Fruit fly (Drosophila melanogaster) whole organism, prepupa: ENCODE results near the gene CG11629.

Experiments
- CG10631 ChIP-seq: fragments of 200-800 bp; sonication (Bioruptor generic); optimal IDR thresholded peaks from 2 replicates; lab custom pipeline; 2016; ENCODE audit warnings: missing biosample characterization, missing genetic modification characterization
- CG10669 ChIP-seq: fragments of 200-800 bp; sonication (Bioruptor generic); optimal IDR thresholded peaks from 3 replicates; lab custom pipeline; 2018; ENCODE audit warnings: missing biosample characterization, mild to moderate bottlenecking, missing genetic modification characterization, moderate library complexity
- CG11294 ChIP-seq: fragments of 200-800 bp; sonication (Bioruptor generic); IDR thresholded peaks from 2 replicates; pipeline ENCODE4 v1.3.6; 2022; ENCODE audit warnings: missing biosample characterization, missing genetic modification characterization
- CG11762 ChIP-seq: fragments of 200-800 bp; sonication (Bioruptor generic); optimal IDR thresholded peaks from 3 replicates; lab custom pipeline; 2016; ENCODE audit warnings: missing biosample characterization, missing genetic modification characterization; ENCODE audit not compliant: insufficient read depth
- CG11902 ChIP-seq: fragments of 200-800 bp; sonication (Bioruptor generic); optimal IDR thresholded peaks from 3 replicates; lab custom pipeline; 2016; ENCODE audit warnings: missing biosample characterization, missing genetic modification characterization
- CG15336 ChIP-seq: fragments of 200-800 bp; sonication (Bioruptor generic); IDR thresholded peaks from 2 replicates; pipeline ENCODE4 v1.3.6; 2022; ENCODE audit warnings: missing biosample characterization, missing genetic modification characterization
- CG3032 ChIP-seq: fragments of 200-800 bp; optimal IDR thresholded peaks from 2 replicates; lab custom pipeline; 2019; ENCODE audit warnings: missing biosample characterization, mild to moderate bottlenecking, missing genetic modification characterization, moderate library complexity
- CG31627 ChIP-seq: fragments of 200-800 bp; sonication (Bioruptor generic); optimal IDR thresholded peaks from 3 replicates; lab custom pipeline; 2016; ENCODE audit warnings: missing biosample characterization, missing genetic modification characterization
- CG32006 ChIP-seq: fragments of 200-800 bp; sonication (Bioruptor generic); optimal IDR thresholded peaks from 3 replicates; lab custom pipeline; 2017; ENCODE audit warnings: missing biosample characterization, mild to moderate bottlenecking, missing genetic modification characterization
- CG34406 ChIP-seq: fragments of 200-800 bp; sonication (Bioruptor generic); optimal IDR thresholded peaks from 3 replicates; lab custom pipeline; 2016; ENCODE audit warnings: missing biosample characterization, missing genetic modification characterization
- CG3919 ChIP-seq: fragments of 200-800 bp; sonication (Bioruptor generic); optimal IDR thresholded peaks from 3 replicates; lab custom pipeline; 2016; ENCODE audit warnings: missing biosample characterization, missing genetic modification characterization
- CG6163 ChIP-seq: fragments of 200-800 bp; sonication (Bioruptor generic); IDR thresholded peaks from 3 replicates; pipeline ENCODE4 v1.3.6; 2022; ENCODE audit warnings: missing biosample characterization, missing genetic modification characterization
- CG6792 ChIP-seq: fragments of 200-800 bp; sonication (Bioruptor generic); optimal IDR thresholded peaks from 3 replicates; lab custom pipeline; 2016; ENCODE audit warnings: missing biosample characterization, missing genetic modification characterization
- CG6808 ChIP-seq: fragments of 200-800 bp; sonication (Bioruptor generic); optimal IDR thresholded peaks from 3 replicates; lab custom pipeline; 2017; ENCODE audit warnings: missing biosample characterization, missing genetic modification characterization, mild to moderate bottlenecking, moderate library complexity, missing genetic modification reagents
- CG6854 ChIP-seq: fragments of 200-800 bp; sonication (Bioruptor generic); optimal IDR thresholded peaks from 2 replicates; lab custom pipeline; 2017; ENCODE audit warnings: missing biosample characterization, mild to moderate bottlenecking, missing genetic modification characterization
- CG7368 ChIP-seq: fragments of 200-800 bp; sonication (Bioruptor generic); optimal IDR thresholded peaks from 3 replicates; lab custom pipeline; 2016; ENCODE audit warnings: missing biosample characterization, missing genetic modification characterization
- CG8119 ChIP-seq: fragments of 200-800 bp; sonication (Bioruptor generic); IDR thresholded peaks from 3 replicates; pipeline ENCODE4 v1.3.6; 2022; ENCODE audit warnings: missing biosample characterization, missing genetic modification characterization
- CG8319 ChIP-seq: fragments of 200-800 bp; sonication (Bioruptor generic); optimal IDR thresholded peaks from 3 replicates; lab custom pipeline; 2016; ENCODE audit warnings: missing biosample characterization, missing genetic modification characterization
- CG8632 ChIP-seq: fragments of 200-800 bp; sonication (Bioruptor generic); optimal IDR thresholded peaks from 3 replicates; lab custom pipeline; 2016; ENCODE audit warnings: missing biosample characterization, missing genetic modification characterization
- CG9139 ChIP-seq: fragments of 200-800 bp; sonication (Bioruptor generic); optimal IDR thresholded peaks from 3 replicates; lab custom pipeline; 2017; ENCODE audit warnings: missing biosample characterization, mild to moderate bottlenecking, missing genetic modification characterization
- Eip75B ChIP-seq: fragments of 200-800 bp; sonication (Bioruptor generic); optimal IDR thresholded peaks from 3 replicates; lab custom pipeline; 2016; ENCODE audit warnings: missing biosample characterization, missing genetic modification characterization
- Eip78C ChIP-seq: fragments of 200-800 bp; sonication (Bioruptor generic); peaks from one replicate; lab custom pipeline; 2016; ENCODE audit warnings: missing biosample characterization, missing genetic modification characterization
- Eip93F ChIP-seq: fragments of 200-800 bp; sonication (Bioruptor generic); optimal IDR thresholded peaks from 2 replicates; lab custom pipeline; 2016; ENCODE audit warnings: missing biosample characterization, mild to moderate bottlenecking, missing genetic modification characterization
- Ets21C ChIP-seq: fragments of 200-800 bp; sonication (Bioruptor generic); optimal IDR thresholded peaks from 3 replicates; lab custom pipeline; 2016; ENCODE audit warnings: missing biosample characterization, missing genetic modification characterization
- Ets96B ChIP-seq: fragments of 200-800 bp; optimal IDR thresholded peaks from 2 replicates; lab custom pipeline; 2019; ENCODE audit warnings: missing biosample characterization, mild to moderate bottlenecking, missing genetic modification characterization, moderate library complexity
- Gug ChIP-seq: fragments of 200-800 bp; sonication (Bioruptor generic); IDR thresholded peaks from 2 replicates; pipeline ENCODE4 v1.3.6; 2022; ENCODE audit warnings: missing biosample characterization, missing genetic modification characterization
- Hr38 ChIP-seq: sonication (Bioruptor generic); optimal IDR thresholded peaks from 2 replicates; lab custom pipeline; 2016; ENCODE audit warnings: missing biosample characterization, missing genetic modification characterization
- Hr39 ChIP-seq: fragments of 200-800 bp; sonication (Bioruptor generic); optimal IDR thresholded peaks from 2 replicates; lab custom pipeline; 2016; ENCODE audit warnings: missing biosample characterization, missing genetic modification characterization
- Hr4 ChIP-seq: fragments of 200-800 bp; sonication (Bioruptor generic); optimal IDR thresholded peaks from 3 replicates; lab custom pipeline; 2016; ENCODE audit warnings: missing biosample characterization, missing genetic modification characterization
- Lpt ChIP-seq: fragments of 200-800 bp; sonication (Bioruptor generic); optimal IDR thresholded peaks from 3 replicates; lab custom pipeline; 2016; ENCODE audit warnings: missing biosample characterization, missing genetic modification characterization
- Met ChIP-seq: fragments of 200-800 bp; sonication (Bioruptor generic); optimal IDR thresholded peaks from 3 replicates; lab custom pipeline; 2016; ENCODE audit warnings: missing biosample characterization, missing genetic modification characterization
- OdsH ChIP-seq: fragments of 200-800 bp; sonication (Bioruptor generic); optimal IDR thresholded peaks from 3 replicates; lab custom pipeline; 2016; ENCODE audit warnings: missing biosample characterization, missing genetic modification characterization
- Sox15 ChIP-seq: fragments of 200-800 bp; sonication (Bioruptor generic); optimal IDR thresholded peaks from 3 replicates; lab custom pipeline; 2016; ENCODE audit warnings: missing biosample characterization, missing genetic modification characterization
- achi ChIP-seq: fragments of 200-800 bp; sonication (Bioruptor generic); optimal IDR thresholded peaks from 3 replicates; lab custom pipeline; 2016; ENCODE audit warnings: missing biosample characterization, missing genetic modification characterization
- acj6 ChIP-seq: fragments of 200-800 bp; sonication (Bioruptor generic); optimal IDR thresholded peaks from 3 replicates; lab custom pipeline; 2016; ENCODE audit warnings: missing biosample characterization, missing genetic modification characterization
- cyc ChIP-seq: fragments of 200-800 bp; sonication (Bioruptor generic); optimal IDR thresholded peaks from 3 replicates; lab custom pipeline; 2016; ENCODE audit warnings: missing biosample characterization, missing genetic modification characterization
- dac ChIP-seq: fragments of 200-800 bp; sonication (Bioruptor generic); optimal IDR thresholded peaks from 2 replicates; lab custom pipeline; 2017; ENCODE audit warnings: missing biosample characterization, mild to moderate bottlenecking, missing genetic modification characterization
- dsx ChIP-seq: fragments of 200-800 bp; optimal IDR thresholded peaks from 3 replicates; lab custom pipeline; 2019; ENCODE audit warnings: missing biosample characterization, mild to moderate bottlenecking, missing genetic modification characterization, moderate library complexity; ENCODE audit not compliant: poor library complexity, severe bottlenecking
- eg ChIP-seq: fragments of 200-800 bp; sonication (Bioruptor generic); IDR thresholded peaks from 3 replicates; pipeline ENCODE4 v1.3.6; 2022; ENCODE audit warnings: missing biosample characterization, missing genetic modification characterization
- esn ChIP-seq: fragments of 200-800 bp; sonication (Bioruptor generic); optimal IDR thresholded peaks from 2 replicates; lab custom pipeline; 2016; ENCODE audit warnings: missing biosample characterization, mild to moderate bottlenecking, missing genetic modification characterization, moderate library complexity
- fd85E ChIP-seq: fragments of 200-800 bp; sonication (Bioruptor generic); optimal IDR thresholded peaks from 3 replicates; lab custom pipeline; 2016; ENCODE audit warnings: missing biosample characterization, missing genetic modification characterization
- fkh ChIP-seq: fragments of 200-800 bp; sonication (Bioruptor generic); optimal IDR thresholded peaks from 3 replicates; lab custom pipeline; 2017; ENCODE audit warnings: missing biosample characterization, mild to moderate bottlenecking, missing genetic modification characterization, moderate library complexity
- net ChIP-seq: fragments of 200-800 bp; sonication (Bioruptor generic); optimal IDR thresholded peaks from 3 replicates; lab custom pipeline; 2016; ENCODE audit warnings: missing biosample characterization, missing genetic modification characterization
- pdm3 ChIP-seq: fragments of 200-800 bp; sonication (Bioruptor generic); optimal IDR thresholded peaks from 3 replicates; lab custom pipeline; 2016; ENCODE audit warnings: missing biosample characterization, missing genetic modification characterization
- salr ChIP-seq, 2 experiments: fragments of 200-800 bp; sonication (Bioruptor generic); optimal IDR thresholded peaks; 3 replicates each; lab custom pipeline; 2016 to 2018; ENCODE audit warnings: missing biosample characterization in 2 of 2, missing genetic modification characterization in 2 of 2, mild to moderate bottlenecking in 1 of 2
- ss ChIP-seq, 2 experiments: fragments of 200-800 bp; sonication (Bioruptor generic); optimal IDR thresholded peaks; 2 replicates in 1 of 2; 3 replicates in 1 of 2; lab custom pipeline; 2017 to 2018; ENCODE audit warnings: mild to moderate bottlenecking in 2 of 2, missing biosample characterization in 2 of 2, missing genetic modification characterization in 2 of 2, moderate library complexity in 1 of 2
- vri ChIP-seq: fragments of 200-800 bp; sonication (Bioruptor generic); optimal IDR thresholded peaks from 3 replicates; lab custom pipeline; 2016; ENCODE audit warnings: missing biosample characterization, mild to moderate bottlenecking, missing genetic modification characterization

Gene CG11629

DNA sequence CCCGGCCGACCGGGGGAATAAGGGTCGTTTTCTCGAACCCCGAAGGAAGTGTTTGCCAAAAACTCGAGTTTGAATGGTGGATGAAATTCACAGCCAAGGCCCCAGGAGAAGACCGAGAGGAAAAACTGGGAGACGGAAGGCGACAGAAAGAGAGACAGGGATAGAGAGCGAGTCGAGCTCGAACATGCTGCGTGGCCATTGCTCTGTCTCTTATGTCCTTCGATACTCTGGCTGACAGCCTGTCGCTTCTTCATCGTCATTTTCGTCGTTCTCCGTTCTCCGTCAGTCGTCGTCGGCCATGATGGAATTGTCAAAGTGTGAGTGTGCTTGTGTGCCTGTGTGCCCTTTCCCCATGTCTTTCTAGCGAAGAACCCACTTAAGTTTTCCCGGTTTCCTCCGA is 46.6 kb downstream of the CG11629 start:
- TF ChIP-seq ss (GFP tag; optimal IDR thresholded peaks at IDR 0.05; lab: Kevin White, UChicago) = no peak

DNA sequence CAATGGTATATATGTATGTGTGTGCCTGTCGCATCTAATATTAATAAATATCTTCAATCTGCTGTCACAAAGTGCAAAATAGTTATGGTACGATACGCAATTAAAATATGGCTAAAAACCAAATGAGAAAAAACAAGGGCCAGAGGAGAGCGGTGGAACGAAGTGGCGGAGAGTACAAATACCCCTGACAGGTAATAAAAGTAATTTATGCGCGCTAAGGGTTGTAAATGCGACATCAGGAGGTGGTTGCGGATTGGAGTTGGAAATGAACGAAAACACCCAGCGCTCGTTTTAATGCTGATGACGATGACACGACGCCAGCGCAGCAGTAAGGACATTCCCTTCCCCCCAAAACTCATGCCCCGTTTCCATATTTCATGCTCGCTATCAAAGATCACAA is 48.4 kb downstream of the CG11629 start:
- TF ChIP-seq Sox15 (GFP tag; lab: Kevin White, UChicago) = no peak
- TF ChIP-seq CG11762 = no peak
- no peak for TF ChIP-seq Eip75B (GFP tag; lab: Kevin White, UChicago)
- TF ChIP-seq ss (GFP tag; optimal IDR thresholded peaks at IDR 0.05; lab: Kevin White, UChicago) = no peak
- no peak for TF ChIP-seq CG7368 (GFP tag; lab: Kevin White, UChicago)
- TF ChIP-seq Met (GFP tag; lab: Kevin White, UChicago) = no peak
- no peak for TF ChIP-seq Gug (GFP tag; lab: Robert Waterston, UW)
- TF ChIP-seq CG6163 = no peak
- TF ChIP-seq pdm3 (GFP tag; lab: Kevin White, UChicago) = no peak
- TF ChIP-seq Eip93F (GFP tag; lab: Kevin White, UChicago) = no peak

DNA sequence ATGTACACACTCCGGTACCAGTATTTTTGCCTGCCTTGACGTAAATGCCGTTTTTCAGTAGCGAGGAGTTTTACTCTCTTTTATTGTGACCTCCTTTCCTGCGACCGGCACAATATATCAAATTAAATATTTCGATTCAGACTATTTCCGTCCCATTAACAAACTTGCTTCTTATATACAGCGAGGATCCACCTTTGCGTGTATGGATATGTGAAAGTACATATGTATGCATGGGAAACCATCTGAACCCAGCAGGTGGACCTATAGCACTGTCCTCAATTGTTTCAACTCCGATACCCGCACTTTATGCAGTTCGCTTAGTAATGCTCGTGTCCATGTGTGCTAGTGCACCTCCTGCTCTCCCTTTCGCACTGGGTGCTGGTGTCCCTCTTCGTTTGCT is 50.8 kb downstream of the CG11629 start:
- TF ChIP-seq CG3032 = peak; percentile 54
- peak; percentile 36 for TF ChIP-seq Sox15 (GFP tag; lab: Kevin White, UChicago)
- TF ChIP-seq CG6163 = no peak
- peak; percentile 50 for TF ChIP-seq dsx
- TF ChIP-seq CG8632 = peak; percentile 20
- TF ChIP-seq dac (GFP tag; lab: Kevin White, UChicago) = no peak
- TF ChIP-seq CG11762 = peak; percentile 43
- no peak for TF ChIP-seq fd85E (GFP tag; lab: Kevin White, UChicago)
- TF ChIP-seq Eip78C (GFP tag; lab: Kevin White, UChicago) = peak; percentile 91
- no peak for TF ChIP-seq CG15336
- TF ChIP-seq salr (GFP tag; optimal IDR thresholded peaks at IDR 0.05; lab: Kevin White, UChicago) = peak; percentile 28 to 47
- TF ChIP-seq achi (GFP tag; lab: Kevin White, UChicago) = peak; percentile 46
- no peak for TF ChIP-seq vri
- TF ChIP-seq net (GFP tag; lab: Kevin White, UChicago) = peak; percentile 30
- TF ChIP-seq CG7368 (GFP tag; lab: Kevin White, UChicago) = peak; percentile 46
- 0 out of 3 replicates have a peak, but pooled peaks have one; percentile 22 for TF ChIP-seq eg
- TF ChIP-seq CG11902 (GFP tag; lab: Kevin White, UChicago) = peak; percentile 50
- TF ChIP-seq Hr4 (GFP tag; lab: Kevin White, UChicago) = peak; percentile 53
- TF ChIP-seq CG8119 (GFP tag; lab: Robert Waterston, UW) = no peak
- peak; percentile 24 for TF ChIP-seq cyc (GFP tag; lab: Kevin White, UChicago)
- TF ChIP-seq CG6854 (GFP tag; lab: Kevin White, UChicago) = no peak
- TF ChIP-seq CG11294 = no peak
- TF ChIP-seq Met (GFP tag; lab: Kevin White, UChicago) = peak; percentile 72
- peak; percentile 44 for TF ChIP-seq Hr39 (GFP tag; lab: Kevin White, UChicago)
- TF ChIP-seq CG10631 (GFP tag; lab: Kevin White, UChicago) = peak; percentile 40
- TF ChIP-seq Eip75B (GFP tag; lab: Kevin White, UChicago) = peak; percentile 54
- peak; percentile 18 for TF ChIP-seq Lpt (GFP tag; lab: Kevin White, UChicago)
- TF ChIP-seq fkh (GFP tag; lab: Kevin White, UChicago) = no peak
- TF ChIP-seq ss (GFP tag; optimal IDR thresholded peaks at IDR 0.05; lab: Kevin White, UChicago) = peak; percentile 15 to 67
- TF ChIP-seq Ets96B (tag; lab: Kevin White, UChicago) = peak; percentile 47
- no peak for TF ChIP-seq Hr38 (GFP tag; lab: Kevin White, UChicago)
- peak; percentile 50 for TF ChIP-seq CG32006 (GFP tag; lab: Kevin White, UChicago)
- TF ChIP-seq CG8319 (GFP tag; lab: Kevin White, UChicago) = peak; percentile 52
- no peak for TF ChIP-seq CG9139 (GFP tag; lab: Kevin White, UChicago)
- TF ChIP-seq CG31627 = peak; percentile 58
- no peak for TF ChIP-seq Ets21C
- peak; percentile 41 for TF ChIP-seq CG34406 (GFP tag; lab: Kevin White, UChicago)
- TF ChIP-seq CG6808 (GFP tag; lab: Kevin White, UChicago) = peak; percentile 68
- TF ChIP-seq esn (GFP tag; lab: Kevin White, UChicago) = peak; percentile 53
- peak; percentile 51 for TF ChIP-seq acj6
- TF ChIP-seq CG3919 (GFP tag; lab: Kevin White, UChicago) = peak; percentile 56
- peak; percentile 60 for TF ChIP-seq CG6792 (GFP tag; lab: Kevin White, UChicago)
- TF ChIP-seq OdsH (GFP tag; lab: Kevin White, UChicago) = peak; percentile 54
- TF ChIP-seq CG10669 = peak; percentile 67
